Fruit fly (Drosophila melanogaster): Measurements from ENCODE around the gene CG33090.

DNA sequence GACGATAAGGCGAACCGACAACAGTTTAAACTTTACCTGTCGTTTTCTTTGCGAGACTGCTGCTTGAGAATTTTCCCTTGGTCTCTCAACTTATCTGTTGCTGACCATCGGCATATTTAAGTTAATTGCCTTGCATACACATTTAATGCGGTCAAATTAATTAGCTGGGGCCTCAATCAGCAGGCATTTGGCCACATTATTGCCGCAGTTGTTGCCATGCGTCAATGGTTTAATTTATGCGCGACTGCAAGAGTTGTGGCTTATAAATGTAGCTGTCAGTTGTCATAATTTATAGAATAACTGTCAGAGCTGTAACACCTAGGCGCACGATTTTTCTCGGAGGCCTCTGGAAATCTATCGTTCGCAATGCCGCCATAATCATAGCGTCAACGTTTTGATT, 40.1 kb downstream of the CG33090 start:
- TF ChIP-seq usp (GFP tag; optimal IDR thresholded peaks at IDR 0.05) (no peak), dsf (GFP tag; optimal IDR thresholded peaks at IDR 0.05; ENCODE audit: borderline replicate concordance) (no peak), lola (GFP tag; optimal IDR thresholded peaks at IDR 0.05) (no peak), jim (GFP tag; optimal IDR thresholded peaks at IDR 0.05) (no peak), CrebA (GFP tag; optimal IDR thresholded peaks at IDR 0.05; ENCODE audit: borderline replicate concordance) (no peak), Myc (optimal IDR thresholded peaks at IDR 0.05) (no peak)
